Worm (Caenorhabditis elegans) whole organism, L2 larva: ENCODE measurements around the gene F19C7.8.
A peak's percentile ranks its signal among the peaks of the same experiment; 100 is the strongest.

Experiments
- C34F6.9 ChIP-seq: fragments of 150-350 bp; optimal IDR thresholded peaks from 2 replicates; lab custom pipeline; 2014; ENCODE audit warnings: missing biosample characterization, missing genetic modification characterization
- F13H6.1 ChIP-seq: sonication (generic microtip); optimal IDR thresholded peaks from 2 replicates; lab custom pipeline; 2016; ENCODE audit warnings: missing genetic modification characterization, missing compliant biosample characterization
- Y55F3AM.14 ChIP-seq: fragments of 200-800 bp; sonication (Bioruptor generic); optimal IDR thresholded peaks from 2 replicates; lab custom pipeline; 2018; ENCODE audit warnings: mild to moderate bottlenecking, missing genetic modification characterization, missing compliant biosample characterization
- ZK546.5 ChIP-seq: sonication (generic microtip); optimal IDR thresholded peaks from 2 replicates; lab custom pipeline; 2017; ENCODE audit warnings: missing biosample characterization, missing genetic modification characterization
- alr-1 ChIP-seq: fragments of 150-350 bp; optimal IDR thresholded peaks from 2 replicates; lab custom pipeline; 2014; ENCODE audit warnings: missing biosample characterization, missing genetic modification characterization
- aly-2 ChIP-seq: fragments of 150-350 bp; optimal IDR thresholded peaks from 2 replicates; lab custom pipeline; 2014; ENCODE audit warnings: missing biosample characterization, missing genetic modification characterization
- ama-1 ChIP-seq: fragments of 150-350 bp; optimal IDR thresholded peaks from 2 replicates; lab custom pipeline; 2018; ENCODE audit warnings: inconsistent platforms
- blmp-1 ChIP-seq: sonication (generic microtip); optimal IDR thresholded peaks from 2 replicates; lab custom pipeline; 2017; ENCODE audit warnings: missing genetic modification characterization, mild to moderate bottlenecking, missing compliant biosample characterization, antibody characterized with exemption, moderate library complexity; ENCODE audit not compliant: insufficient read depth
- crh-2 ChIP-seq: sonication (generic microtip); optimal IDR thresholded peaks from 2 replicates; lab custom pipeline; 2017; ENCODE audit warnings: missing biosample characterization, missing genetic modification characterization
- egl-27 ChIP-seq: sonication (generic microtip); optimal IDR thresholded peaks from 3 replicates; lab custom pipeline; 2017; ENCODE audit warnings: missing biosample characterization, missing genetic modification reagents, missing genetic modification characterization
- elt-1 ChIP-seq: fragments of 150-350 bp; optimal IDR thresholded peaks from 2 replicates; lab custom pipeline; 2014; ENCODE audit warnings: missing biosample characterization, missing genetic modification characterization
- elt-3 ChIP-seq: sonication (generic microtip); optimal IDR thresholded peaks from 2 replicates; lab custom pipeline; 2017; ENCODE audit warnings: missing biosample characterization, missing genetic modification characterization
- fos-1 ChIP-seq: fragments of 150-350 bp; optimal IDR thresholded peaks from 2 replicates; lab custom pipeline; 2014; ENCODE audit warnings: missing biosample characterization, missing genetic modification characterization
- lin-13 ChIP-seq: fragments of 150-350 bp; optimal IDR thresholded peaks from 2 replicates; lab custom pipeline; 2014; ENCODE audit warnings: missing biosample characterization, missing genetic modification reagents, missing genetic modification characterization
- lsy-2 ChIP-seq, 2 experiments: fragments of 150-350 bp in 1 of 2; sonication (generic microtip) in 1 of 2; optimal IDR thresholded peaks; 2 replicates each; lab custom pipeline; 2014 to 2017; ENCODE audit warnings: missing biosample characterization in 2 of 2, missing genetic modification characterization in 2 of 2
- mab-5 ChIP-seq: fragments of 150-350 bp; optimal IDR thresholded peaks from 2 replicates; lab custom pipeline; 2014; ENCODE audit warnings: missing biosample characterization, missing genetic modification characterization
- mbf-1 ChIP-seq: sonication (generic microtip); optimal IDR thresholded peaks from 2 replicates; lab custom pipeline; 2017; ENCODE audit warnings: missing biosample characterization, missing genetic modification characterization
- mdl-1 ChIP-seq, 2 experiments: fragments of 150-350 bp in 1 of 2; sonication (generic microtip) in 1 of 2; optimal IDR thresholded peaks; 2 replicates each; lab custom pipeline; 2017; ENCODE audit warnings: missing biosample characterization in 2 of 2, missing genetic modification characterization in 2 of 2
- nhr-10 ChIP-seq: sonication (generic microtip); optimal IDR thresholded peaks from 2 replicates; lab custom pipeline; 2017; ENCODE audit warnings: missing biosample characterization, missing genetic modification characterization
- nhr-11 ChIP-seq: fragments of 150-350 bp; optimal IDR thresholded peaks from 2 replicates; lab custom pipeline; 2014; ENCODE audit warnings: missing biosample characterization, missing genetic modification characterization
- nhr-12 ChIP-seq: fragments of 150-350 bp; optimal IDR thresholded peaks from 2 replicates; lab custom pipeline; 2014; ENCODE audit warnings: missing biosample characterization, missing genetic modification characterization
- nhr-129 ChIP-seq: fragments of 150-350 bp; optimal IDR thresholded peaks from 2 replicates; lab custom pipeline; 2014; ENCODE audit warnings: missing biosample characterization, missing genetic modification characterization
- nhr-237 ChIP-seq: fragments of 150-350 bp; optimal IDR thresholded peaks from 2 replicates; lab custom pipeline; 2014; ENCODE audit warnings: missing biosample characterization, missing genetic modification characterization
- nhr-25 ChIP-seq: fragments of 150-350 bp; sonication (generic microtip); optimal IDR thresholded peaks from 3 replicates; lab custom pipeline; 2014; ENCODE audit warnings: missing biosample characterization, missing genetic modification characterization
- nhr-6 ChIP-seq: fragments of 150-350 bp; optimal IDR thresholded peaks from 2 replicates; lab custom pipeline; 2014; ENCODE audit warnings: missing biosample characterization, missing genetic modification characterization
- nhr-77 ChIP-seq: fragments of 150-350 bp; optimal IDR thresholded peaks from 2 replicates; lab custom pipeline; 2014; ENCODE audit warnings: missing biosample characterization, missing genetic modification characterization
- sem-4 ChIP-seq: fragments of 150-350 bp; optimal IDR thresholded peaks from 2 replicates; lab custom pipeline; 2014; ENCODE audit warnings: missing biosample characterization, missing genetic modification reagents, missing genetic modification characterization
- sma-9 ChIP-seq, 2 experiments: fragments of 150-350 bp in 1 of 2; sonication (generic microtip) in 1 of 2; optimal IDR thresholded peaks; 2 replicates each; lab custom pipeline; 2014 to 2016; ENCODE audit warnings: missing genetic modification characterization in 2 of 2, mild to moderate bottlenecking in 1 of 2, missing biosample characterization in 1 of 2, missing compliant biosample characterization in 1 of 2, missing genetic modification reagents in 1 of 2, moderate library complexity in 1 of 2
- snpc-4 ChIP-seq: fragments of 150-350 bp; optimal IDR thresholded peaks from 2 replicates; lab custom pipeline; 2014; ENCODE audit warnings: missing biosample characterization, missing genetic modification characterization
- unc-39 ChIP-seq: fragments of 150-350 bp; optimal IDR thresholded peaks from 2 replicates; lab custom pipeline; 2014; ENCODE audit warnings: missing biosample characterization, missing genetic modification characterization
- unc-55 ChIP-seq: fragments of 150-350 bp; sonication (generic microtip); optimal IDR thresholded peaks from 3 replicates; lab custom pipeline; 2014; ENCODE audit warnings: missing biosample characterization, missing genetic modification reagents, missing genetic modification characterization
- unc-62 ChIP-seq: fragments of 150-350 bp; optimal IDR thresholded peaks from 2 replicates; lab custom pipeline; 2014; ENCODE audit warnings: missing biosample characterization, missing genetic modification reagents, missing genetic modification characterization
- zag-1 ChIP-seq: fragments of 150-350 bp; optimal IDR thresholded peaks from 2 replicates; lab custom pipeline; 2014; ENCODE audit warnings: missing biosample characterization, missing genetic modification characterization
- ztf-4 ChIP-seq: fragments of 150-350 bp; optimal IDR thresholded peaks from 2 replicates; lab custom pipeline; 2014; ENCODE audit warnings: missing biosample characterization, missing genetic modification characterization

The F19C7.8 gene

ce11 chrIV:4579472-4579871 is 58.4 kb downstream of the F19C7.8 start:
- no peak for TF ChIP-seq sma-9 (GFP tag; optimal IDR thresholded peaks at IDR 0.05; lab: Kevin White, UChicago)
- TF ChIP-seq sma-9 (tag; optimal IDR thresholded peaks at IDR 0.05; lab: Kevin White, UChicago), result no peak
- no peak for TF ChIP-seq elt-3
- TF ChIP-seq Y55F3AM.14, result no peak
- no peak for TF ChIP-seq snpc-4 (tag; lab: Kevin White, UChicago)
- TF ChIP-seq mbf-1 (tag; lab: Kevin White, UChicago), result no peak
- TF ChIP-seq mdl-1 (tag; optimal IDR thresholded peaks at IDR 0.05; lab: Kevin White, UChicago), result no peak
- TF ChIP-seq nhr-129 (tag; lab: Kevin White, UChicago), result no peak
- TF ChIP-seq alr-1 (tag; lab: Kevin White, UChicago), result no peak
- TF ChIP-seq sem-4, result no peak
- TF ChIP-seq aly-2 (tag; lab: Kevin White, UChicago), result no peak
- TF ChIP-seq nhr-237 (tag; lab: Kevin White, UChicago), result no peak
- TF ChIP-seq blmp-1 (tag; lab: Kevin White, UChicago), result no peak
- TF ChIP-seq nhr-11, result no peak

ce11 chrIV:4576847-4577246 is 61.0 kb downstream of the F19C7.8 start:
- TF ChIP-seq zag-1 (tag; lab: Kevin White, UChicago) (no peak), unc-39 (tag; lab: Kevin White, UChicago) (no peak), lsy-2 (tag; optimal IDR thresholded peaks at IDR 0.05; lab: Kevin White, UChicago) (peak in 1 of 2 experiments; percentile 4), ztf-4 (tag; lab: Kevin White, UChicago) (no peak), elt-1 (tag; lab: Kevin White, UChicago) (no peak), fos-1 (tag; lab: Kevin White, UChicago) (no peak), egl-27 (tag; lab: Kevin White, UChicago) (no peak), ZK546.5 (tag; lab: Kevin White, UChicago) (no peak), nhr-77 (tag; lab: Kevin White, UChicago) (no peak), nhr-25 (tag; lab: Kevin White, UChicago) (no peak), unc-55 (GFP tag; lab: Kevin White, UChicago) (peak; percentile 61), blmp-1 (tag; lab: Kevin White, UChicago) (no peak)

ce11 chrIV:4574051-4574450 is 63.8 kb downstream of the F19C7.8 start:
- TF ChIP-seq crh-2 (tag; lab: Kevin White, UChicago), result peak; percentile 34
- no peak for TF ChIP-seq nhr-237 (tag; lab: Kevin White, UChicago)
- TF ChIP-seq elt-1 (tag; lab: Kevin White, UChicago), result no peak
- no peak for TF ChIP-seq elt-3
- no peak for TF ChIP-seq sem-4
- TF ChIP-seq unc-55 (GFP tag; lab: Kevin White, UChicago), result peak; percentile 8
- TF ChIP-seq C34F6.9 (tag; lab: Kevin White, UChicago), result peak; percentile 6
- TF ChIP-seq lin-13 (GFP tag; lab: Kevin White, UChicago), result no peak
- peak; percentile 22 for TF ChIP-seq mab-5 (tag; lab: Kevin White, UChicago)
- no peak for TF ChIP-seq mbf-1 (tag; lab: Kevin White, UChicago)
- TF ChIP-seq, all 48 proteins: peak for 4

- TF ChIP-seq sma-9 (GFP tag; optimal IDR thresholded peaks at IDR 0.05; lab: Kevin White, UChicago), result peak; percentile 7
- TF ChIP-seq sma-9 (tag; optimal IDR thresholded peaks at IDR 0.05; lab: Kevin White, UChicago), result no peak
- no peak for TF ChIP-seq sem-4
- peak; percentile 29 for TF ChIP-seq C34F6.9 (tag; lab: Kevin White, UChicago)
- TF ChIP-seq egl-27 (tag; lab: Kevin White, UChicago), result no peak
- peak; percentile 7 for TF ChIP-seq unc-55 (GFP tag; lab: Kevin White, UChicago)
- peak; percentile 8 for TF ChIP-seq Y55F3AM.14
- TF ChIP-seq, all 48 proteins: peak for 4
Measured at ce11 chrIV:4570599-4570998, 67.3 kb downstream of the F19C7.8 start.

- TF ChIP-seq unc-62 (GFP tag; lab: Kevin White, UChicago) (no peak), nhr-12 (tag; lab: Kevin White, UChicago) (no peak), nhr-6 (tag; lab: Kevin White, UChicago) (no peak), nhr-10 (no peak), ama-1 (no peak), C34F6.9 (tag; lab: Kevin White, UChicago) (no peak), F13H6.1 (no peak), lsy-2 (tag; optimal IDR thresholded peaks at IDR 0.05; lab: Kevin White, UChicago) (no peak), nhr-237 (tag; lab: Kevin White, UChicago) (no peak), nhr-129 (tag; lab: Kevin White, UChicago) (no peak)
- TF ChIP-seq, all 48 proteins: peak for 0
Measured at ce11 chrIV:4568402-4568891, 69.4 kb downstream of the F19C7.8 start, which contains the start of gene F28E10.1. Gene F28E10.1 (plus strand): TSS chrIV:4568841.
